Worm (Caenorhabditis elegans): ENCODE data around the gene spl-2.
A peak's percentile ranks its signal among the peaks of the same experiment; 100 is the strongest.

The spl-2 gene

DNA sequence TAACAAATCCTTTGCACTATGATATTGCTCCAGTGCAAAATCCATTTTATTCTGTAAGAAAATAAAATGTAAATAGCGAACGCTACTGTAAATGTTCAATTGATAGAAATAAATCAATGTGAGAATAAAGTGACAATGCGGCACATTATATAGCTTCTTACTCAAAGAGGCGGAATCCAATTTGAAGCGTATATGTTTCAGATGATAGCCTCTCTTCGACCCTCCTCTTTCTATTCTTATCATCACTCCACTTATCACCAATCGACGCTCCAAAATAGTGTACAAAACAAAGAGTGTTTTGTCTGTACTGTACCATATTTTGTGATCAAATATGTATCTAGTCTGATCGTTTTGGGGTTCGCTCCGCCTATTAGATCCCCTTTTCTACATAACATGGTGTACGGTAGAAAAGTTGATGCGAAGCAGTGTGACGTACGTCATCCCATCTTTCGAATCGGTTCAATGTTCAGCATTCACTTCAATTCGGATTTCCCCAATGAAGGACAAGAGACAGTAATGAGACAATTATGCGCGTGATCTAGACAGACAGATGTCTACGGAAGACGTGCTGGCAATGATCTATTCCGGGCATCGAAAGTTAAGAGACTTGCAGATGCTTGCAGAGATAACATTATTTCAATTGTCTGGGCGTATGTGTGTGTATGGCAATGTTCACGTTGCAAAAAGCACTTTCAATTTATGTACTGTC lies at the start of gene spl-2:
TSS of gene spl-2 (minus strand) at position 51 of the 709 bp plus-strand sequence.
- TF ChIP-seq hmg-20 (GFP tag; IDR thresholded peaks at IDR 0.05), result no peak
- TF ChIP-seq attf-5 (GFP tag; optimal IDR thresholded peaks at IDR 0.05), result no peak
- peak; percentile 33; the same call in 1 of the 2 replicates for TF ChIP-seq hmg-1.2 (GFP tag; IDR thresholded peaks at IDR 0.05)
- no peak for TF ChIP-seq C17E4.6 (GFP tag; IDR thresholded peaks at IDR 0.05)
- TF ChIP-seq mxl-1 (tag; optimal IDR thresholded peaks at IDR 0.05), result no peak

DNA sequence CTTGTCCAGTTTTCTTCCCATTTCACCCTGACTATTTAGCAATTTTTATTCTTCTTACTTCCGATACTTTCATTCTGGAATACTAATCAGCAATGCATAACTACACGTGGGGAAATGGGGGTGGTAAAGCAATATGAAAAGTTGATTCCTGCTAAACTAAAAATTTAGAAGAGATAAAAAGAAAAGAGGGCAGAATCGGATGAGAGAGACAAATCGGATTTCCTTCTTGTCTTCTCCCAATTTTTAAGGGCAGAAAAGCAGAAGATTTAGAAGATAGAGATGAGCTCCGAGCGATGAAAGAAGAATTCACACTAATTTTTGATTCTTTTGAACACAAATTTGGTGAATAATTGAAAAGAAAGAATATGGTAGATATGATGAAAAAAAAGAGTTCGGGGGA lies 47.4 kb upstream of the spl-2 start:
- no peak for TF ChIP-seq madf-3 (GFP tag; IDR thresholded peaks at IDR 0.05)
- no peak for TF ChIP-seq pbrm-1 (GFP tag; IDR thresholded peaks at IDR 0.05)

DNA sequence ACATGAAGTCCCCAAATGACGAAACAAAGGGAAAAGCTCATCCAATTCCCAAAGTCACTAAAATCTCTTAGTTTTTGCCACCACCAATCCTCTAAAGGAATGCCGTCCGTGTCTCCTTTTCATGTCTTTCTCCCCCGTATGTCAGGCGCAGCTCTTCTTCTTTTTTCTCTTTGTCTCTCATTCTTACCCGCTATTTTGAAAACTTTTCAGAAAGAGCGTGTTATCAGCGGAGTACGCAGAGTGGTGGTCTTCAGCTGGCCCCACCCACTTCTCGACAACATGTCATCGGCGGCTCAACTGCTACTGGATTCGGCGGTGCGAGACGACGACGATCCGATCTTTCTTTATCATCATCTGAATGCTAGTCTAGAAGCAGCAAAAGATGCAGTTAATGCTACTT lies 44.7 kb upstream of the spl-2 start, which contains the start of gene sphr-1:
TSS of gene sphr-1 (plus strand) at position 205 of the 400 bp plus-strand sequence.
- TF ChIP-seq hmg-1.2 (GFP tag; IDR thresholded peaks at IDR 0.05), result peak; percentile 65; the same call in 1 of the 2 replicates
- no peak for TF ChIP-seq snpc-4 (GFP tag; optimal IDR thresholded peaks at IDR 0.05)
- TF ChIP-seq snpc-4 (tag; optimal IDR thresholded peaks at IDR 0.05), result no peak

- TF ChIP-seq ceh-100 (GFP tag; IDR thresholded peaks at IDR 0.05) (no peak), unc-62 (GFP tag; optimal IDR thresholded peaks at IDR 0.05) (no peak), tbx-9 (tag; optimal IDR thresholded peaks at IDR 0.05; ENCODE audit: borderline replicate concordance) (no peak), F10E7.11 (tag; optimal IDR thresholded peaks at IDR 0.05) (no peak), lsl-1 (GFP tag; optimal IDR thresholded peaks at IDR 0.05) (no peak), mcd-1 (GFP tag; IDR thresholded peaks at IDR 0.05) (no peak), somi-1 (GFP tag; optimal IDR thresholded peaks at IDR 0.05) (no peak), tlf-1 (GFP tag; optimal IDR thresholded peaks at IDR 0.05) (no peak), F39B2.1 (GFP tag; IDR thresholded peaks at IDR 0.05) (no peak)
Observed at ce11 chrV:9186028-9186427, 39.3 kb upstream of the spl-2 start.

DNA sequence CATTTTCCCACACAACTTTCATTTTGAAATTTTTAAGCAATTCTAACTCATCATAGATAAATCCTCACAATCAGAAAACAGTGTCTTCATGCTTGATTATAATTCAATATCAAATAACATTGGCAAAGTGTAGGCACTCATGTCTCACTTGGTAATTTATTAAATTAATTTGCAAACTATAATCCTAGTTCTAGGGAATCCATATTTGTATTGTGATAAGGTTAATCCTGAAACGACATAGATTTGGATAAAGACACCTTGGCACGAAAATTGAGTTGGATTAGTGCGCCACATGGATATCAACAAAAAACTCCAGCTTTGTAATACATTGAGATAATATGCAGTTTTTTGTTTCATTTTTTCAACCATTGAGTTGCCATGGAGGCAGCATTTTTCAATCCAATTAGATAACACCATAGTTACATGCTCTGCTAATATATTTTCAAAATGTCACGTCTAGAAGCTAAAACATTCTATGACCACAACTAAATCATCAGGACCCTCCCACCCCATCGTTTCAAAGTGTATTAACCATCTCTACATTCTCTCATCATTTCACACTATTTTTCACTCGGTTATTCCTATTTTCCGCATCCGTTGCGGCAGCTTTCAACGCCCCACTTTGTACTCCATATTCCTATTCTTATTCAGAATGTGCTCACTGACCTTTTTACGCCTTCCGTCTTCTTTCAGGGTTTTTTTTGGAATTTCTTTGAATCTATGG lies 37.2 kb upstream of the spl-2 start:
- no peak for TF ChIP-seq F33H1.4 (GFP tag; IDR thresholded peaks at IDR 0.05)
- no peak for TF ChIP-seq T26A5.8 (tag; optimal IDR thresholded peaks at IDR 0.05)
- no peak for TF ChIP-seq pha-4 (tag; optimal IDR thresholded peaks at IDR 0.05)
- TF ChIP-seq tbx-9 (tag; optimal IDR thresholded peaks at IDR 0.05; ENCODE audit: borderline replicate concordance), result no peak
- TF ChIP-seq tbp1 (GFP tag; optimal IDR thresholded peaks at IDR 0.05), result no peak
- no peak for TF ChIP-seq akir-1 (GFP tag; optimal IDR thresholded peaks at IDR 0.05)
- TF ChIP-seq K12H6.12 (tag; optimal IDR thresholded peaks at IDR 0.05), result no peak

- 0 out of 2 replicates have a peak, but pooled peaks have one; percentile 44 for TF ChIP-seq F37B4.10 (GFP tag; IDR thresholded peaks at IDR 0.05)
- no peak for TF ChIP-seq tbp1 (GFP tag; optimal IDR thresholded peaks at IDR 0.05)
Observed at ce11 chrV:9181669-9182250, 35.1 kb upstream of the spl-2 start, which contains the start of gene ptr-1. ptr-1 (minus strand) TSS chrV:9181719.
